Fruit fly (Drosophila melanogaster): Measurements from ENCODE around the gene CG42537.
A peak's percentile ranks its signal among the peaks of the same experiment; 100 is the strongest.

Gene CG42537

DNA sequence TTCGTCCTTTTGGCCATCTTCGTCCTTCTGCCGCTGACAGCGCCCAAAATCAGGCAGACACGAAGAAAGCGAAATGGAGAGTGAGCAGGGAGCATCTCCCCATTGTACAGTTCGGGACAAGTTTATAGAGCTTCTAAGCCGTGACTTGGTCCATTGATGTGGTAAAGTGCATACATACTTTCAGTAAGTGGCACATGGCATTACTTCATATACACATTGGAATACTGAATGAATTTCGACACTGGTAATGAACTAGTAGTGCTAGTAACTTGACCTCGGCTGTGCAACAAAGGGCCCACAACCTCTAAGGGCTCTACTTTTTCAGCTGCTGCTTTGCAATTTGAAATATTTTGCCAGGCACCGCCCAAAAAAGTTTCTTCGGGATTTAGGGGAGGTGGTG is 38.6 kb downstream of the CG42537 start (continued):
- peak; percentile 66 for TF ChIP-seq CG1233 (GFP tag; optimal IDR thresholded peaks at IDR 0.05)
- TF ChIP-seq CG6683 (GFP tag; optimal IDR thresholded peaks at IDR 0.05): peak; percentile 60
- TF ChIP-seq Dek (tag; optimal IDR thresholded peaks at IDR 0.05): peak; percentile 59
- 0 out of 2 replicates have a peak, but pooled peaks have one; percentile 56 for TF ChIP-seq CG32767 (GFP tag; IDR thresholded peaks at IDR 0.05)
- TF ChIP-seq CrebB (tag; optimal IDR thresholded peaks at IDR 0.05): peak; percentile 82
- TF ChIP-seq CG33557 (GFP tag; optimal IDR thresholded peaks at IDR 0.05): no peak
- peak; percentile 44 for TF ChIP-seq ewg (GFP tag; optimal IDR thresholded peaks at IDR 0.05)
- TF ChIP-seq Max (GFP tag; optimal IDR thresholded peaks at IDR 0.05): peak; percentile 52
- peak; percentile 68 for TF ChIP-seq CG13424 (tag; optimal IDR thresholded peaks at IDR 0.05)
- TF ChIP-seq CG31441 (GFP tag; IDR thresholded peaks at IDR 0.05): peak; percentile 59; the same call in 1 of the 2 replicates
- no peak for TF ChIP-seq gfzf (GFP tag; optimal IDR thresholded peaks at IDR 0.05)
- TF ChIP-seq CG18599 (GFP tag; optimal IDR thresholded peaks at IDR 0.05): peak; percentile 97
- peak; percentile 95 for TF ChIP-seq Ets65A (GFP tag)
- TF ChIP-seq CG34422 (GFP tag; IDR thresholded peaks at IDR 0.05): peak; percentile 89
- TF ChIP-seq Dp (GFP tag; optimal IDR thresholded peaks at IDR 0.05): no peak
- peak; percentile 93 for TF ChIP-seq lab (GFP tag; optimal IDR thresholded peaks at IDR 0.05)
- TF ChIP-seq B-H1 (GFP tag; IDR thresholded peaks at IDR 0.05): peak; percentile 74
- no peak for TF ChIP-seq grn (GFP tag; optimal IDR thresholded peaks at IDR 0.05)
- TF ChIP-seq otp (GFP tag; IDR thresholded peaks at IDR 0.05): peak; percentile 75; the same call in 2 of the 3 replicates
- peak; percentile 73 for TF ChIP-seq CG3847 (GFP tag; IDR thresholded peaks at IDR 0.05)
- TF ChIP-seq CG14441 (GFP tag; IDR thresholded peaks at IDR 0.05): peak; percentile 79
- peak; percentile 91 for TF ChIP-seq CG11696 (GFP tag; IDR thresholded peaks at IDR 0.05)
- peak; percentile 42; the same call in 1 of the 2 replicates for TF ChIP-seq ap (GFP tag; IDR thresholded peaks at IDR 0.05)
- peak; percentile 67 for TF ChIP-seq nau (GFP tag; optimal IDR thresholded peaks at IDR 0.05)
- peak; percentile 28 for TF ChIP-seq CG12299 (tag; optimal IDR thresholded peaks at IDR 0.05)
- peak in 1 of 2 experiments; percentile 53 for TF ChIP-seq eve (GFP tag; optimal IDR thresholded peaks at IDR 0.05)
- no peak for TF ChIP-seq mld (GFP tag; IDR thresholded peaks at IDR 0.05; ENCODE audit: partially characterized antibody)
- peak; percentile 54 for TF ChIP-seq CG1602 (GFP tag; optimal IDR thresholded peaks at IDR 0.05)
- TF ChIP-seq jing (GFP tag; optimal IDR thresholded peaks at IDR 0.05): peak; percentile 59
- TF ChIP-seq CG33213 (GFP tag; optimal IDR thresholded peaks at IDR 0.05): peak; percentile 45
- peak; percentile 64 for TF ChIP-seq al (GFP tag; IDR thresholded peaks at IDR 0.05)
- no peak for TF ChIP-seq TFAM (GFP tag; optimal IDR thresholded peaks at IDR 0.05)
- TF ChIP-seq crol (GFP tag; IDR thresholded peaks at IDR 0.05): no peak
- peak; percentile 79; the same call in 2 of the 3 replicates for TF ChIP-seq ase (GFP tag; IDR thresholded peaks at IDR 0.05)
- peak; percentile 60; the same call in 2 of the 3 replicates for TF ChIP-seq gce (GFP tag; IDR thresholded peaks at IDR 0.05)
- peak; percentile 4 for TF ChIP-seq trh (GFP tag; optimal IDR thresholded peaks at IDR 0.05)
- TF ChIP-seq CG7786 (GFP tag; optimal IDR thresholded peaks at IDR 0.05): peak; percentile 78
- peak; percentile 55 for TF ChIP-seq Myb (GFP tag; optimal IDR thresholded peaks at IDR 0.05)
- TF ChIP-seq sc (optimal IDR thresholded peaks at IDR 0.05): no peak
- TF ChIP-seq sc (GFP tag; optimal IDR thresholded peaks at IDR 0.05): no peak
- peak; percentile 80 for TF ChIP-seq row (GFP tag; IDR thresholded peaks at IDR 0.05)
- peak; percentile 78 for TF ChIP-seq CG17359 (tag; optimal IDR thresholded peaks at IDR 0.05)
- TF ChIP-seq slou (GFP tag; optimal IDR thresholded peaks at IDR 0.05): peak; percentile 46
- peak; percentile 24 for TF ChIP-seq CG4282 (GFP tag; optimal IDR thresholded peaks at IDR 0.05)
- TF ChIP-seq CG31224 (GFP tag; IDR thresholded peaks at IDR 0.05): peak; percentile 62
- peak; percentile 59 for TF ChIP-seq CG9876 (GFP tag; optimal IDR thresholded peaks at IDR 0.05)
- TF ChIP-seq gem (tag; optimal IDR thresholded peaks at IDR 0.05): peak; percentile 80
- TF ChIP-seq ab (GFP tag; optimal IDR thresholded peaks at IDR 0.05): peak; percentile 18
- TF ChIP-seq CG12659 (GFP tag; optimal IDR thresholded peaks at IDR 0.05): peak; percentile 71
- peak; percentile 78 for TF ChIP-seq Hsf (GFP tag; optimal IDR thresholded peaks at IDR 0.05)
- TF ChIP-seq CG7963 (GFP tag; IDR thresholded peaks at IDR 0.05; ENCODE audit: partially characterized antibody): no peak

Data from whole organism, embryonic.